Worm (Caenorhabditis elegans) whole organism, late embryonic: ENCODE results near the gene gst-31.
"Not testable (repeated sequence)": the region's sequence is repeated elsewhere in the genome, so short reads cannot be mapped to it uniquely, and the experiment has no call there.

Experiments used
- C38D4.7 ChIP-seq: fragments of 200-800 bp; sonication (Bioruptor generic); optimal IDR thresholded peaks from 2 replicates; lab custom pipeline; 2018; ENCODE audit warnings: mild to moderate bottlenecking, missing genetic modification characterization, moderate library complexity, missing compliant biosample characterization
- K02D7.2 ChIP-seq: sonication (generic microtip); optimal IDR thresholded peaks from 2 replicates; lab custom pipeline; 2017; ENCODE audit warnings: mild to moderate bottlenecking, missing genetic modification characterization, missing compliant biosample characterization
- K09A11.1 ChIP-seq: sonication (generic microtip); optimal IDR thresholded peaks from 2 replicates; lab custom pipeline; 2017; ENCODE audit warnings: antibody characterized with exemption, mild to moderate bottlenecking, missing genetic modification characterization, missing compliant biosample characterization; ENCODE audit not compliant: insufficient read depth
- T23F11.4 ChIP-seq: fragments of 200-800 bp; sonication (Bioruptor generic); optimal IDR thresholded peaks from 2 replicates; lab custom pipeline; 2018; ENCODE audit warnings: mild to moderate bottlenecking, missing genetic modification characterization, missing compliant biosample characterization
- ahr-1 ChIP-seq: sonication (generic microtip); optimal IDR thresholded peaks from 2 replicates; lab custom pipeline; 2016; ENCODE audit warnings: missing genetic modification characterization, missing compliant biosample characterization
- ceh-18 ChIP-seq: sonication (generic microtip); optimal IDR thresholded peaks from 2 replicates; lab custom pipeline; 2016; ENCODE audit warnings: missing genetic modification characterization, missing compliant biosample characterization
- ceh-22 ChIP-seq: sonication (generic microtip); optimal IDR thresholded peaks from 2 replicates; lab custom pipeline; 2017; ENCODE audit warnings: missing biosample characterization, missing genetic modification characterization
- ceh-30 ChIP-seq: fragments of 150-350 bp; optimal IDR thresholded peaks from 2 replicates; lab custom pipeline; 2014; ENCODE audit warnings: missing biosample characterization, missing genetic modification characterization
- ceh-34 ChIP-seq: sonication (generic microtip); optimal IDR thresholded peaks from 2 replicates; lab custom pipeline; 2016; ENCODE audit warnings: mild to moderate bottlenecking, missing genetic modification characterization, missing compliant biosample characterization
- ceh-9 ChIP-seq: sonication (generic microtip); optimal IDR thresholded peaks from 2 replicates; lab custom pipeline; 2016; ENCODE audit warnings: mild to moderate bottlenecking, missing genetic modification characterization, inconsistent platforms, missing compliant biosample characterization
- elt-4 ChIP-seq: sonication (generic microtip); optimal IDR thresholded peaks from 2 replicates; lab custom pipeline; 2016; ENCODE audit warnings: missing genetic modification characterization, missing compliant biosample characterization
- ets-4 ChIP-seq: sonication (generic microtip); optimal IDR thresholded peaks from 2 replicates; lab custom pipeline; 2016; ENCODE audit warnings: missing genetic modification characterization, missing compliant biosample characterization
- fax-1 ChIP-seq: sonication (generic microtip); optimal IDR thresholded peaks from 2 replicates; lab custom pipeline; 2016; ENCODE audit warnings: missing genotype, missing genetic modification characterization, missing compliant biosample characterization
- fkh-10 ChIP-seq: fragments of 150-350 bp; optimal IDR thresholded peaks from 2 replicates; lab custom pipeline; 2014; ENCODE audit warnings: missing biosample characterization, missing genetic modification reagents, missing genetic modification characterization
- fkh-6 ChIP-seq: sonication (generic microtip); optimal IDR thresholded peaks from 2 replicates; lab custom pipeline; 2016; ENCODE audit warnings: missing genetic modification characterization, missing compliant biosample characterization
- gmeb-2 ChIP-seq: sonication (generic microtip); optimal IDR thresholded peaks from 2 replicates; lab custom pipeline; 2016; ENCODE audit warnings: missing genetic modification characterization, inconsistent platforms, missing compliant biosample characterization
- hlh-13 ChIP-seq: fragments of 200-800 bp; sonication (Bioruptor generic); optimal IDR thresholded peaks from 2 replicates; lab custom pipeline; 2018; ENCODE audit warnings: mild to moderate bottlenecking, missing genetic modification characterization, missing compliant biosample characterization
- hlh-15 ChIP-seq: sonication (generic microtip); optimal IDR thresholded peaks from 2 replicates; lab custom pipeline; 2016; ENCODE audit warnings: missing genetic modification characterization, missing compliant biosample characterization
- hlh-30 ChIP-seq: sonication (generic microtip); optimal IDR thresholded peaks from 2 replicates; lab custom pipeline; 2017; ENCODE audit warnings: antibody characterized with exemption, missing genetic modification characterization, missing compliant biosample characterization; ENCODE audit not compliant: insufficient read depth
- hlh-6 ChIP-seq: sonication (generic microtip); optimal IDR thresholded peaks from 2 replicates; lab custom pipeline; 2016; ENCODE audit warnings: missing genotype, missing genetic modification characterization, missing compliant biosample characterization
- hlh-8 ChIP-seq: sonication (generic microtip); optimal IDR thresholded peaks from 2 replicates; lab custom pipeline; 2016; ENCODE audit warnings: missing genotype, missing genetic modification characterization, missing compliant biosample characterization
- lim-6 ChIP-seq: sonication (generic microtip); optimal IDR thresholded peaks from 2 replicates; lab custom pipeline; 2016; ENCODE audit warnings: missing genetic modification characterization, missing compliant biosample characterization
- lin-11 ChIP-seq: fragments of 200-800 bp; sonication (Bioruptor generic); optimal IDR thresholded peaks from 2 replicates; lab custom pipeline; 2018; ENCODE audit warnings: mild to moderate bottlenecking, missing genetic modification characterization, missing compliant biosample characterization
- madf-2 ChIP-seq: sonication (generic microtip); optimal IDR thresholded peaks from 2 replicates; lab custom pipeline; 2017; ENCODE audit warnings: missing genetic modification characterization, missing compliant biosample characterization
- mec-3 ChIP-seq: sonication (generic microtip); optimal IDR thresholded peaks from 2 replicates; lab custom pipeline; 2016; ENCODE audit warnings: borderline replicate concordance, missing genetic modification characterization, missing compliant biosample characterization
- npax-4 ChIP-seq: sonication (generic microtip); optimal IDR thresholded peaks from 2 replicates; lab custom pipeline; 2016; ENCODE audit warnings: missing genetic modification characterization, missing compliant biosample characterization
- odd-2 ChIP-seq: sonication (generic microtip); optimal IDR thresholded peaks from 2 replicates; lab custom pipeline; 2017; ENCODE audit warnings: antibody characterized with exemption, mild to moderate bottlenecking, missing genetic modification characterization, missing compliant biosample characterization
- pag-3 ChIP-seq: sonication (generic microtip); optimal IDR thresholded peaks from 2 replicates; lab custom pipeline; 2016; ENCODE audit warnings: missing compliant biosample characterization, missing genetic modification characterization, borderline replicate concordance
- pat-9 ChIP-seq: fragments of 200-800 bp; sonication (Bioruptor generic); optimal IDR thresholded peaks from 2 replicates; lab custom pipeline; 2018; ENCODE audit warnings: mild to moderate bottlenecking, missing genetic modification characterization, moderate library complexity, missing compliant biosample characterization
- pax-1 ChIP-seq: fragments of 150-350 bp; optimal IDR thresholded peaks from 2 replicates; lab custom pipeline; 2014; ENCODE audit warnings: missing biosample characterization, missing genetic modification characterization
- pha-2 ChIP-seq: sonication (generic microtip); optimal IDR thresholded peaks from 2 replicates; lab custom pipeline; 2017; ENCODE audit warnings: mild to moderate bottlenecking, missing genetic modification characterization, missing compliant biosample characterization
- pha-4 ChIP-seq: fragments of 150-350 bp; optimal IDR thresholded peaks from 2 replicates; lab custom pipeline; 2018; ENCODE audit warnings: missing biosample characterization, missing genetic modification reagents, missing genetic modification characterization
- pqm-1 ChIP-seq: sonication (generic microtip); optimal IDR thresholded peaks from 2 replicates; lab custom pipeline; 2016; ENCODE audit warnings: missing genetic modification characterization, missing compliant biosample characterization
- ref-2 ChIP-seq: sonication (generic microtip); optimal IDR thresholded peaks from 2 replicates; lab custom pipeline; 2016; ENCODE audit warnings: missing genetic modification characterization, missing compliant biosample characterization
- rnt-1 ChIP-seq: sonication (generic microtip); optimal IDR thresholded peaks from 2 replicates; lab custom pipeline; 2016; ENCODE audit warnings: missing genetic modification characterization, missing compliant biosample characterization
- sdc-2 ChIP-seq: sonication (generic microtip); optimal IDR thresholded peaks from 2 replicates; lab custom pipeline; 2016; ENCODE audit warnings: missing genotype, missing genetic modification characterization, missing compliant biosample characterization
- sox-4 ChIP-seq: sonication (generic microtip); optimal IDR thresholded peaks from 2 replicates; lab custom pipeline; 2017; ENCODE audit warnings: mild to moderate bottlenecking, missing genetic modification characterization, inconsistent platforms, missing compliant biosample characterization
- tbx-2 ChIP-seq: sonication (generic microtip); optimal IDR thresholded peaks from 2 replicates; lab custom pipeline; 2016; ENCODE audit warnings: missing genetic modification characterization, missing compliant biosample characterization
- tbx-7 ChIP-seq: sonication (generic microtip); optimal IDR thresholded peaks from 2 replicates; lab custom pipeline; 2016; ENCODE audit warnings: missing genotype, missing genetic modification characterization, missing compliant biosample characterization
- ttx-3 ChIP-seq: sonication (generic microtip); optimal IDR thresholded peaks from 2 replicates; lab custom pipeline; 2016; ENCODE audit warnings: missing genetic modification reagents, missing genetic modification characterization, missing compliant biosample characterization
- zip-5 ChIP-seq: sonication (generic microtip); optimal IDR thresholded peaks from 2 replicates; lab custom pipeline; 2016; ENCODE audit warnings: missing genetic modification characterization, missing compliant biosample characterization
- ztf-16 ChIP-seq: sonication (generic microtip); optimal IDR thresholded peaks from 2 replicates; lab custom pipeline; 2017; ENCODE audit warnings: missing genetic modification characterization, missing compliant biosample characterization

gst-31 gene

ce11 chrII:15173174-15173573 is 1.6 kb downstream of the gst-31 start:
- TF ChIP-seq K02D7.2 (tag; lab: Kevin White, UChicago) (no peak), pat-9 (tag; lab: Kevin White, UChicago) (no peak), ceh-30 (no peak), npax-4 (no peak), pag-3 (tag; lab: Kevin White, UChicago) (no peak), sdc-2 (no peak), ceh-9 (tag; lab: Kevin White, UChicago) (no peak), pqm-1 (tag; lab: Kevin White, UChicago) (no peak), elt-4 (no peak), hlh-13 (GFP tag; lab: Kevin White, UChicago) (no peak), hlh-6 (tag; lab: Kevin White, UChicago) (no peak)

ce11 chrII:15171816-15172215 is 2.9 kb downstream of the gst-31 start, which contains the start of gene gst-39:
Gene gst-39 (minus strand): TSS chrII:15171916.
- TF ChIP-seq pha-2 (tag; lab: Kevin White, UChicago); pha-4; hlh-8: not testable (repeated sequence)

- TF ChIP-seq K09A11.1 (tag; lab: Kevin White, UChicago) (no peak), hlh-30 (tag; lab: Kevin White, UChicago) (no peak), rnt-1 (tag; lab: Kevin White, UChicago) (no peak), ahr-1 (tag; lab: Kevin White, UChicago) (no peak), gmeb-2 (tag; lab: Kevin White, UChicago) (no peak), ttx-3 (tag; lab: Kevin White, UChicago) (no peak), fax-1 (no peak), sox-4 (tag; lab: Kevin White, UChicago) (no peak), fkh-10 (GFP tag; lab: Kevin White, UChicago) (no peak), elt-4 (no peak), T23F11.4 (GFP tag; lab: Kevin White, UChicago) (no peak)
- TF ChIP-seq, all 69 proteins: peak for 0
Measured at ce11 chrII:15169811-15170282, 4.9 kb downstream of the gst-31 start, which contains the start of gene gst-29. Gene gst-29 (minus strand): TSS chrII:15169861.

- TF ChIP-seq lin-11 (tag; lab: Kevin White, UChicago) = no peak
- TF ChIP-seq pha-2 (tag; lab: Kevin White, UChicago) = no peak
- no peak for TF ChIP-seq ztf-16 (tag; lab: Kevin White, UChicago)
- no peak for TF ChIP-seq tbx-2 (tag; lab: Kevin White, UChicago)
Measured at ce11 chrII:15167340-15167739, 7.4 kb downstream of the gst-31 start, which contains the start of gene gst-28. Gene gst-28 (minus strand): TSS chrII:15167577.

- TF ChIP-seq mec-3 (tag; lab: Kevin White, UChicago) (no peak), ceh-22 (tag; lab: Kevin White, UChicago) (peak; percentile 23), hlh-30 (tag; lab: Kevin White, UChicago) (peak; percentile 52), lim-6 (tag; lab: Kevin White, UChicago) (peak; percentile 47), ceh-30 (peak; percentile 48), odd-2 (peak; percentile 50), ref-2 (peak; percentile 81), hlh-8 (peak; percentile 68), gmeb-2 (tag; lab: Kevin White, UChicago) (peak; percentile 76), ttx-3 (tag; lab: Kevin White, UChicago) (peak; percentile 74), ceh-18 (tag; lab: Kevin White, UChicago) (peak; percentile 83), fkh-6 (tag; lab: Kevin White, UChicago) (peak; percentile 79), hlh-15 (peak; percentile 9), elt-4 (no peak), ceh-34 (tag; lab: Kevin White, UChicago) (peak; percentile 81), fax-1 (peak; percentile 77), madf-2 (tag; lab: Kevin White, UChicago) (peak; percentile 72), pat-9 (tag; lab: Kevin White, UChicago) (peak; percentile 81), C38D4.7 (GFP tag; lab: Kevin White, UChicago) (peak; percentile 76), pax-1 (tag; lab: Kevin White, UChicago) (no peak), ets-4 (tag; lab: Kevin White, UChicago) (peak; percentile 58), K02D7.2 (tag; lab: Kevin White, UChicago) (peak; percentile 69), tbx-7 (tag; lab: Kevin White, UChicago) (peak; percentile 49), zip-5 (peak; percentile 53), sdc-2 (peak; percentile 74), pha-2 (tag; lab: Kevin White, UChicago) (peak; percentile 54), ceh-9 (tag; lab: Kevin White, UChicago) (no peak)
Measured at ce11 chrII:15165681-15166235, 9.0 kb downstream of the gst-31 start, which contains the start of gene gst-27. Gene gst-27 (minus strand): TSS chrII:15165731.
